Worm (Caenorhabditis elegans) whole organism, L1 larva: Measurements from ENCODE around the gene dct-19.

ENCODE experiments used
- lir-3 ChIP-seq: sonication (generic microtip); optimal IDR thresholded peaks from 2 replicates; lab custom pipeline; 2016; ENCODE audit warnings: mild to moderate bottlenecking, missing genetic modification characterization, moderate library complexity, missing compliant biosample characterization; ENCODE audit not compliant: poor library complexity
- nhr-237 ChIP-seq: fragments of 150-350 bp; optimal IDR thresholded peaks from 2 replicates; lab custom pipeline; 2014; ENCODE audit warnings: missing biosample characterization, missing genetic modification characterization

DNA sequence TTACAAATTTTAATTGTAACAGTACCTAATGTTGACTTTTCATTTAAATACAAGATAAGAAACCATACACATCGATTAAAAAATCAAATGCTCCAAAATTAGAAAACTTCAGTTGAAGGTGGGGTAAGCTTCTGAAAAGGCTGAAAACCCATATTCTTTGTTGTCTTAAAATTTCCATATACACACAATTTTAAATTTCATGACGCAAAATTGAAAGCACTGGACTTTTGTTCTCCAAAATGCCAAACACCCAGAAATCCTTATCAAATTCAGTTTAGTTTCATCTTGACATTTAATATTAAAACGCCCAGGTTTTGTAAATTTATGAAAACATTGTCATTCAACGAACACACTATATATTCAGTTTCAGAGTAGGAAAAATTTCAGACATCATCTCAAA lies 17.4 kb downstream of the dct-19 start, which contains the start of gene F55G11.7:
- TF ChIP-seq lir-3 (tag; lab: Kevin White, UChicago) = no peak
- TF ChIP-seq nhr-237 (tag; lab: Kevin White, UChicago) = no peak
